Fruit fly (Drosophila melanogaster): ENCODE results near the gene CG11756.

The CG11756 gene

dm6 chrX:11351351-11351750 lies 3.4 kb downstream of the CG11756 start (continued):
- TF ChIP-seq CG7271 (tag; optimal IDR thresholded peaks at IDR 0.05) (peak; percentile 54), CG1832 (GFP tag; optimal IDR thresholded peaks at IDR 0.05) (no peak), yki (optimal IDR thresholded peaks at IDR 0.05) (no peak), fd64A (GFP tag; optimal IDR thresholded peaks at IDR 0.05) (peak; percentile 81), sob (GFP tag; IDR thresholded peaks at IDR 0.05) (peak; percentile 96), CG2875 (GFP tag; optimal IDR thresholded peaks at IDR 0.05) (peak; percentile 90), Sin3A (optimal IDR thresholded peaks at IDR 0.05) (no peak), pros (GFP tag; optimal IDR thresholded peaks at IDR 0.05) (peak; percentile 10), disco-r (GFP tag; optimal IDR thresholded peaks at IDR 0.05) (peak; percentile 88), ttk (GFP tag; IDR thresholded peaks at IDR 0.05) (peak; percentile 94), CG16863 (GFP tag; optimal IDR thresholded peaks at IDR 0.05) (peak; percentile 93), CG10565 (GFP tag; optimal IDR thresholded peaks at IDR 0.05) (peak; percentile 61), CG10654 (GFP tag; optimal IDR thresholded peaks at IDR 0.05) (peak; percentile 93), salm (tag; optimal IDR thresholded peaks at IDR 0.05) (peak; percentile 86), ssp (GFP tag; IDR thresholded peaks at IDR 0.05) (peak; percentile 87), Dref (GFP tag; IDR thresholded peaks at IDR 0.05) (peak; percentile 39), CG11398 (GFP tag; optimal IDR thresholded peaks at IDR 0.05) (peak; percentile 87), Abd-B (GFP tag; optimal IDR thresholded peaks at IDR 0.05) (peak; percentile 91), Mad (GFP tag; optimal IDR thresholded peaks at IDR 0.05) (peak; percentile 85), al (GFP tag; IDR thresholded peaks at IDR 0.05) (peak; percentile 89), CG10274 (GFP tag; optimal IDR thresholded peaks at IDR 0.05) (peak; percentile 85), Xbp1 (GFP tag; optimal IDR thresholded peaks at IDR 0.05) (peak; percentile 95), pb (GFP tag; optimal IDR thresholded peaks at IDR 0.05) (peak; percentile 90), CG9609 (GFP tag; optimal IDR thresholded peaks at IDR 0.05) (peak; percentile 93), chif (GFP tag; optimal IDR thresholded peaks at IDR 0.05) (peak; percentile 87 to 93), Camta (GFP tag; optimal IDR thresholded peaks at IDR 0.05) (peak; percentile 90), CG16815 (GFP tag; optimal IDR thresholded peaks at IDR 0.05) (peak; percentile 92), CG8944 (GFP tag; optimal IDR thresholded peaks at IDR 0.05) (peak; percentile 92), danr (GFP tag; IDR thresholded peaks at IDR 0.05) (peak; percentile 92), seq (GFP tag; IDR thresholded peaks at IDR 0.05) (peak; percentile 96), Bdp1 (GFP tag; optimal IDR thresholded peaks at IDR 0.05) (peak; percentile 84), CG17186 (GFP tag; optimal IDR thresholded peaks at IDR 0.05) (peak; percentile 65), CG13287 (GFP tag; IDR thresholded peaks at IDR 0.05; ENCODE audit: partially characterized antibody) (no peak), ap (GFP tag; IDR thresholded peaks at IDR 0.05) (peak; percentile 94), Optix (GFP tag; IDR thresholded peaks at IDR 0.05) (peak; percentile 95), z (GFP tag; IDR thresholded peaks at IDR 0.05) (peak; percentile 65; the same call in 2 of the 3 replicates), CHES-1-like (GFP tag; optimal IDR thresholded peaks at IDR 0.05) (peak; percentile 90), C15 (GFP tag; IDR thresholded peaks at IDR 0.05) (peak; percentile 80; the same call in 2 of the 3 replicates), CG6254 (GFP tag; optimal IDR thresholded peaks at IDR 0.05) (peak; percentile 81), CG6813 (GFP tag; optimal IDR thresholded peaks at IDR 0.05) (peak; percentile 91), Vsx1 (GFP tag; optimal IDR thresholded peaks at IDR 0.05) (no peak), Ravus (GFP tag; IDR thresholded peaks at IDR 0.05) (peak; percentile 84), bbx (GFP tag; IDR thresholded peaks at IDR 0.05; ENCODE audit: partially characterized antibody) (peak; percentile 18; the same call in 1 of the 2 replicates), CG8924 (tag; optimal IDR thresholded peaks at IDR 0.05) (peak; percentile 88), CG1529 (GFP tag; optimal IDR thresholded peaks at IDR 0.05) (peak; percentile 88), sr (GFP tag; IDR thresholded peaks at IDR 0.05) (peak; percentile 87), CG18262 (tag; optimal IDR thresholded peaks at IDR 0.05) (peak; percentile 87), CG5245 (GFP tag; optimal IDR thresholded peaks at IDR 0.05) (peak; percentile 91), dan (GFP tag; IDR thresholded peaks at IDR 0.05) (peak; percentile 74), Hr39 (optimal IDR thresholded peaks at IDR 0.05) (no peak), CG9932 (GFP tag; IDR thresholded peaks at IDR 0.05) (peak; percentile 94), CG6791 (GFP tag; IDR thresholded peaks at IDR 0.05; ENCODE audit: partially characterized antibody) (no peak)
